Worm (Caenorhabditis elegans): ENCODE measurements around the gene F54B3.4.

Gene F54B3.4

ce11 chrII:10279561-10279960 lies 8.6 kb upstream of the F54B3.4 start, which contains the start of gene ZK971.1:
ZK971.1 (minus strand) TSS chrII:10279661.
- TF ChIP-seq npax-4 (tag; optimal IDR thresholded peaks at IDR 0.05) (no peak), unc-42 (tag; optimal IDR thresholded peaks at IDR 0.05) (peak; percentile 19), pha-2 (tag; optimal IDR thresholded peaks at IDR 0.05) (no peak)

ce11 chrII:10270052-10270451 lies 941 bp downstream of the F54B3.4 start, which contains the start of gene F54B3.2:
F54B3.2 (minus strand) TSS chrII:10270152.
- no peak for TF ChIP-seq lim-6 (tag; optimal IDR thresholded peaks at IDR 0.05)
- TF ChIP-seq ttx-3 (tag; optimal IDR thresholded peaks at IDR 0.05): no peak
- no peak for TF ChIP-seq tbx-7 (tag; optimal IDR thresholded peaks at IDR 0.05)
- TF ChIP-seq pat-9 (tag; optimal IDR thresholded peaks at IDR 0.05): no peak
- TF ChIP-seq nhr-11 (tag; optimal IDR thresholded peaks at IDR 0.05): no peak
- TF ChIP-seq sdc-2 (tag; optimal IDR thresholded peaks at IDR 0.05): no peak
- no peak for TF ChIP-seq pag-3 (tag; optimal IDR thresholded peaks at IDR 0.05; ENCODE audit: borderline replicate concordance)
- no peak for TF ChIP-seq ceh-18 (tag; optimal IDR thresholded peaks at IDR 0.05)
- TF ChIP-seq odd-2 (tag; optimal IDR thresholded peaks at IDR 0.05): no peak
- no peak for TF ChIP-seq sox-2 (GFP tag; IDR thresholded peaks at IDR 0.05)
- TF ChIP-seq npax-4 (tag; optimal IDR thresholded peaks at IDR 0.05): no peak
- no peak for TF ChIP-seq tbx-2 (tag; optimal IDR thresholded peaks at IDR 0.05)
- TF ChIP-seq ceh-22 (tag; optimal IDR thresholded peaks at IDR 0.05): no peak
- TF ChIP-seq gmeb-2 (tag; optimal IDR thresholded peaks at IDR 0.05): no peak
- no peak for TF ChIP-seq sox-4 (tag; optimal IDR thresholded peaks at IDR 0.05)
- no peak for TF ChIP-seq ceh-34 (tag; optimal IDR thresholded peaks at IDR 0.05)
- no peak for TF ChIP-seq ceh-30 (tag; optimal IDR thresholded peaks at IDR 0.05)
- TF ChIP-seq pha-2 (tag; optimal IDR thresholded peaks at IDR 0.05): no peak
- TF ChIP-seq hlh-30 (tag; optimal IDR thresholded peaks at IDR 0.05; ENCODE audit: insufficient read depth): no peak
- TF ChIP-seq che-1 (tag; optimal IDR thresholded peaks at IDR 0.05): no peak

ce11 chrII:10261261-10261660 lies 9.7 kb downstream of the F54B3.4 start:
- TF ChIP-seq ceh-24 (tag; optimal IDR thresholded peaks at IDR 0.05): no peak
- no peak for TF ChIP-seq ztf-16 (tag; optimal IDR thresholded peaks at IDR 0.05)
- no peak for TF ChIP-seq ceh-22 (tag; optimal IDR thresholded peaks at IDR 0.05)
- no peak for TF ChIP-seq gmeb-2 (tag; optimal IDR thresholded peaks at IDR 0.05)
- no peak for TF ChIP-seq ceh-18 (tag; optimal IDR thresholded peaks at IDR 0.05)
- TF ChIP-seq C08G9.2 (tag; optimal IDR thresholded peaks at IDR 0.05): no peak
- TF ChIP-seq fkh-10 (GFP tag; optimal IDR thresholded peaks at IDR 0.05): no peak
- no peak for TF ChIP-seq pha-4 (tag; optimal IDR thresholded peaks at IDR 0.05)
- no peak for TF ChIP-seq hlh-15 (tag; optimal IDR thresholded peaks at IDR 0.05)
- no peak for TF ChIP-seq eyg-1 (tag; optimal IDR thresholded peaks at IDR 0.05)
- no peak for TF ChIP-seq pqm-1 (tag; optimal IDR thresholded peaks at IDR 0.05)
- no peak for TF ChIP-seq ama-1 (optimal IDR thresholded peaks at IDR 0.05)
- TF ChIP-seq Y22D7AL.16 (tag; optimal IDR thresholded peaks at IDR 0.05): no peak

ce11 chrII:10252048-10252447 lies 18.9 kb downstream of the F54B3.4 start:
- no peak for TF ChIP-seq tbx-2 (tag; optimal IDR thresholded peaks at IDR 0.05)
- TF ChIP-seq ceh-14 (tag; optimal IDR thresholded peaks at IDR 0.05): no peak
- TF ChIP-seq ztf-16 (tag; optimal IDR thresholded peaks at IDR 0.05): no peak
- no peak for TF ChIP-seq pat-9 (tag; optimal IDR thresholded peaks at IDR 0.05)
- no peak for TF ChIP-seq pax-1 (tag; optimal IDR thresholded peaks at IDR 0.05)
- no peak for TF ChIP-seq hlh-15 (tag; optimal IDR thresholded peaks at IDR 0.05)

ce11 chrII:10250966-10251365 lies 20.0 kb downstream of the F54B3.4 start, which contains the start of gene F54B3.1:
F54B3.1 (plus strand) TSS chrII:10251266.
- no peak for TF ChIP-seq C08G9.2 (tag; optimal IDR thresholded peaks at IDR 0.05)
- no peak for TF ChIP-seq elt-4 (tag; optimal IDR thresholded peaks at IDR 0.05)
- no peak for TF ChIP-seq unc-42 (tag; optimal IDR thresholded peaks at IDR 0.05)
- no peak for TF ChIP-seq pros-1 (tag; optimal IDR thresholded peaks at IDR 0.05)
- no peak for TF ChIP-seq ceh-24 (tag; optimal IDR thresholded peaks at IDR 0.05)
- TF ChIP-seq nfya-1 (tag; optimal IDR thresholded peaks at IDR 0.05): no peak
- TF ChIP-seq ceh-31 (tag; optimal IDR thresholded peaks at IDR 0.05): no peak
- no peak for TF ChIP-seq pqm-1 (tag; optimal IDR thresholded peaks at IDR 0.05)
- no peak for TF ChIP-seq tbx-2 (tag; optimal IDR thresholded peaks at IDR 0.05)
- no peak for TF ChIP-seq fkh-6 (tag; optimal IDR thresholded peaks at IDR 0.05)
- TF ChIP-seq hlh-30 (tag; optimal IDR thresholded peaks at IDR 0.05; ENCODE audit: insufficient read depth): no peak
- no peak for TF ChIP-seq ahr-1 (tag; optimal IDR thresholded peaks at IDR 0.05)
- TF ChIP-seq pat-9 (tag; optimal IDR thresholded peaks at IDR 0.05): no peak
- no peak for TF ChIP-seq mec-3 (tag; optimal IDR thresholded peaks at IDR 0.05; ENCODE audit: borderline replicate concordance)
- TF ChIP-seq ceh-34 (tag; optimal IDR thresholded peaks at IDR 0.05): no peak
- no peak for TF ChIP-seq zip-5 (tag; optimal IDR thresholded peaks at IDR 0.05)
- TF ChIP-seq unc-55 (GFP tag; optimal IDR thresholded peaks at IDR 0.05): no peak
- no peak for TF ChIP-seq nhr-11 (tag; optimal IDR thresholded peaks at IDR 0.05)
- TF ChIP-seq ceh-48 (tag; optimal IDR thresholded peaks at IDR 0.05): no peak

All from whole organism, late embryonic.